Worm (Caenorhabditis elegans) whole organism, L2 larva: Measurements from ENCODE around the gene F59F3.6.

Experiments
- C34F6.9 ChIP-seq: fragments of 150-350 bp; optimal IDR thresholded peaks from 2 replicates; lab custom pipeline; 2014; ENCODE audit warnings: missing biosample characterization, missing genetic modification characterization
- R02D3.7 ChIP-seq: fragments of 150-350 bp; optimal IDR thresholded peaks from 2 replicates; lab custom pipeline; 2014; ENCODE audit warnings: missing biosample characterization, missing genetic modification characterization
- aly-2 ChIP-seq: fragments of 150-350 bp; optimal IDR thresholded peaks from 2 replicates; lab custom pipeline; 2014; ENCODE audit warnings: missing biosample characterization, missing genetic modification characterization
- ama-1 ChIP-seq: fragments of 150-350 bp; optimal IDR thresholded peaks from 2 replicates; lab custom pipeline; 2018; ENCODE audit warnings: inconsistent platforms
- elt-1 ChIP-seq: fragments of 150-350 bp; optimal IDR thresholded peaks from 2 replicates; lab custom pipeline; 2014; ENCODE audit warnings: missing biosample characterization, missing genetic modification characterization
- lin-13 ChIP-seq: fragments of 150-350 bp; optimal IDR thresholded peaks from 2 replicates; lab custom pipeline; 2014; ENCODE audit warnings: missing biosample characterization, missing genetic modification reagents, missing genetic modification characterization
- mab-5 ChIP-seq: fragments of 150-350 bp; optimal IDR thresholded peaks from 2 replicates; lab custom pipeline; 2014; ENCODE audit warnings: missing biosample characterization, missing genetic modification characterization
- nhr-21 ChIP-seq: fragments of 150-350 bp; optimal IDR thresholded peaks from 2 replicates; lab custom pipeline; 2014; ENCODE audit warnings: missing biosample characterization, missing genetic modification characterization
- nhr-237 ChIP-seq: fragments of 150-350 bp; optimal IDR thresholded peaks from 2 replicates; lab custom pipeline; 2014; ENCODE audit warnings: missing biosample characterization, missing genetic modification characterization
- sma-3 ChIP-seq: sonication (generic microtip); optimal IDR thresholded peaks from 2 replicates; lab custom pipeline; 2016; ENCODE audit warnings: missing genetic modification reagents, missing genetic modification characterization, missing compliant biosample characterization
- snpc-4 ChIP-seq: fragments of 150-350 bp; optimal IDR thresholded peaks from 2 replicates; lab custom pipeline; 2014; ENCODE audit warnings: missing biosample characterization, missing genetic modification characterization
- unc-62 ChIP-seq: fragments of 150-350 bp; optimal IDR thresholded peaks from 2 replicates; lab custom pipeline; 2014; ENCODE audit warnings: missing biosample characterization, missing genetic modification reagents, missing genetic modification characterization

DNA sequence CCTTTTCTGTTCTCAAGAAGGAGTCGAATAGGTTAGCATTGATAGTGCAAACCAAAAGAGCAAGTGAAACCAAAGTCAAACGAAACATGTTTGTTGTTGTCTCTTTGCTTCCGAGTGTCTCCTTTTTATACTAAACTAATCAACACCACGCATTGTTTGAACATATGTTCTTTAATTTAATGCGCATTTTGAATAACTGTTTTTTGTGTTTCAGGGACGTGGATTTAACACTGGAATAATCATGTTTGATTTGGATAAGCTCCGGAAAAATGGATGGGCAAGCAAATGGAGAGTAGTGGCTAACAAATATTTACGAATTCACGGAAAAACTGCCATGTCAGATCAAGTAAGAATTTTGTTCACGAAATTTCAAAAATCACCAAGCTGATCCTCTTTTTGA is 31.4 kb downstream of the F59F3.6 start, which contains the start of gene K09C8.9:
- TF ChIP-seq C34F6.9 (tag; lab: Kevin White, UChicago) (no peak), nhr-237 (no peak), lin-13 (GFP tag; lab: Kevin White, UChicago) (no peak), aly-2 (tag; lab: Kevin White, UChicago) (no peak), sma-3 (no peak), elt-1 (tag; lab: Kevin White, UChicago) (no peak), R02D3.7 (tag; lab: Kevin White, UChicago) (no peak), snpc-4 (no peak), ama-1 (lab: Kevin White, UChicago) (no peak), unc-62 (no peak), nhr-21 (tag; lab: Kevin White, UChicago) (no peak), mab-5 (tag; lab: Kevin White, UChicago) (no peak)
